Worm (Caenorhabditis elegans): Measurements from ENCODE around the gene adt-3.

Gene adt-3

DNA sequence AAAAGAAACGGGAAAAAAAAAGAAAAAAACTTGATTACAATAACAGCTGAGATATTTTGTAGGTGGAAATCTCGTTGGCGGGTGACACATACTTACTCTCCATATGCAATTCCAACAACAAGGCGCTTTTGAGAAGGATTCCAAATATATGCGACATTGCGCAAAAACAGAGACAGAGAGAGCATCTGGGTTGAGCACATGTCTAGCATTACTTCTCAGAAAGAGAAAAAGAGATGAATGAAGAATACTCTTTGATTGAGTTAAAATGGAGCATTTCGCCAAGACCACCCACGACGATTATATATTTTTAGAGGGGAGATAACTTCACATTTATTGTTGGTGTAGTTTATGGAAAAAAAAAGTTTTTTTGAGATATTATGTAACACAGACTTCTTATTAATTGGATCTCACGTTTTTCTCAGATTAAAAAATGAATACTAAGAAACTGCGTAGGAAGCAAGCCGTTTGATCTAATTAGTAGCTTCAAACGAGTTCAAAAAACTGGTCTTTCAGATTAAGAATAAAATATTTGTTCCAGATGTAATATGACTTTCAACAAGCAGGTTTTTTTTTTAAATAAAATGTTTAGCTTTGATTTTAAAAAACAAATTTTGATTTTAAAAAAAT is 13.6 kb downstream of the adt-3 start:
- TF ChIP-seq bed-3 (GFP tag; optimal IDR thresholded peaks at IDR 0.05) (no peak), mls-2 (tag; optimal IDR thresholded peaks at IDR 0.05) (no peak), ces-1 (GFP tag; optimal IDR thresholded peaks at IDR 0.05) (peak; percentile 77)

DNA sequence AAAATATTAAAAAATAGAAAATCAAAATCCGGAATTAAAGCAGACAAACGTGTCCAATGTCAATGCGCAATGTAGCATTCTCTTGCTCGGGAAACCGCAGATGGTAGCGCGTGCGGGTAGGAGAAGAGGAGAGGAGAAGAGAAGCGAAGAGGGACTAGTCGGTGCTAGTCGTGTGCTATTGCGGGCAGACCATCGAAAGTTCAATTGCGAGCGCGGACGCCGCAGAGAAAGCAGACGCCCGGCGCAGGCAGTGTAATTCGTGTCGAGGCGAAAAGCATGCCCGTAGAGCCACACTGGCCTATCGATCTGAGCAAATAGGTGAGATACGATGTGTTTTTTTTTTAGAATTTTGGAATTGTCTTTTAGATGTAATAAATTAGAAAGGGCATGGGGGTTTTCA is 14.2 kb downstream of the adt-3 start:
- TF ChIP-seq zip-8 (tag; optimal IDR thresholded peaks at IDR 0.05) (no peak), ces-1 (GFP tag; optimal IDR thresholded peaks at IDR 0.05) (peak; percentile 34), pha-4 (tag; optimal IDR thresholded peaks at IDR 0.05) (peak; percentile 39), unc-120 (tag; optimal IDR thresholded peaks at IDR 0.05; ENCODE audit: poor library complexity, severe bottlenecking) (peak; percentile 88), nhr-2 (tag; optimal IDR thresholded peaks at IDR 0.05) (no peak)

ce11 chrX:3949026-3949425 is 17.6 kb downstream of the adt-3 start:
- no peak for TF ChIP-seq mep-1 (tag; optimal IDR thresholded peaks at IDR 0.05)
- no peak for TF ChIP-seq nhr-12 (tag; optimal IDR thresholded peaks at IDR 0.05)
- TF ChIP-seq nhr-2 (tag; optimal IDR thresholded peaks at IDR 0.05), result no peak
- no peak for TF ChIP-seq ceh-39 (tag; optimal IDR thresholded peaks at IDR 0.05)
- TF ChIP-seq unc-39 (tag; optimal IDR thresholded peaks at IDR 0.05), result no peak
- TF ChIP-seq tbx-8 (GFP tag; optimal IDR thresholded peaks at IDR 0.05), result no peak
- no peak for TF ChIP-seq nhr-76 (tag; optimal IDR thresholded peaks at IDR 0.05)
- no peak for TF ChIP-seq cnd-1 (tag; optimal IDR thresholded peaks at IDR 0.05)
- no peak for TF ChIP-seq hlh-1 (tag; optimal IDR thresholded peaks at IDR 0.05)
- TF ChIP-seq blmp-1 (tag; optimal IDR thresholded peaks at IDR 0.05), result no peak
- no peak for TF ChIP-seq drap-1 (GFP tag; optimal IDR thresholded peaks at IDR 0.05)

DNA sequence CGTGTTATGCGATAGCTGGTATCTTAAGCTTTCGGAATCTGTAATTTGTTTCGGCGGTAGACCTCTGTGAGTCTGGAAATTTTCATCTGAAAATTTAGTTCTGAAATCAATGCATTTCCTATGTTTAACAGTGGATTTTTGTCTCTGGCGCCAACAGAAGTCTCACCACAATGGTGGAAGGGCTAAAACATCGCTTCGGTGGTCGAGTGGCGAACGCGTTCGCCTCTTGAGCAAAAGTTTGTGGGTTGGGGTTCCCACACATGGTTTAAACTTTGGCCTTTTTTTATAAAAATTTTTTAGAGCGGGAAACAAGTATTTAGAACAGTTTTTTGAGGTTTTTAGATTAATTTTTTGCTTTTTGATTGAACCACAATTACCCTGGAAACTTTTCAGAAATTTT is 18.3 kb downstream of the adt-3 start:
- no peak for TF ChIP-seq nhr-28 (tag; optimal IDR thresholded peaks at IDR 0.05)
- no peak for TF ChIP-seq lin-13 (tag; optimal IDR thresholded peaks at IDR 0.05)
- TF ChIP-seq mep-1 (tag; optimal IDR thresholded peaks at IDR 0.05), result no peak
- TF ChIP-seq blmp-1 (tag; optimal IDR thresholded peaks at IDR 0.05), result no peak
- no peak for TF ChIP-seq lin-32 (GFP tag; optimal IDR thresholded peaks at IDR 0.05)
- TF ChIP-seq nhr-12 (tag; optimal IDR thresholded peaks at IDR 0.05), result no peak
- TF ChIP-seq bed-3 (GFP tag; optimal IDR thresholded peaks at IDR 0.05), result no peak
- no peak for TF ChIP-seq elt-1 (tag; optimal IDR thresholded peaks at IDR 0.05; ENCODE audit: borderline replicate concordance, insufficient read depth)
- no peak for TF ChIP-seq cnd-1 (tag; optimal IDR thresholded peaks at IDR 0.05)
- TF ChIP-seq lsy-2 (tag; optimal IDR thresholded peaks at IDR 0.05), result no peak
- TF ChIP-seq nhr-237 (tag; optimal IDR thresholded peaks at IDR 0.05), result no peak
- TF ChIP-seq snpc-4 (tag; optimal IDR thresholded peaks at IDR 0.05), result no peak
- TF ChIP-seq unc-39 (tag; optimal IDR thresholded peaks at IDR 0.05), result no peak

ce11 chrX:3952737-3953136 is 21.3 kb downstream of the adt-3 start:
- no peak for TF ChIP-seq zip-8 (tag; optimal IDR thresholded peaks at IDR 0.05)
- no peak for TF ChIP-seq flh-1 (GFP tag; optimal IDR thresholded peaks at IDR 0.05)
- TF ChIP-seq sem-2 (GFP tag; optimal IDR thresholded peaks at IDR 0.05), result no peak
- no peak for TF ChIP-seq lsy-2 (tag; optimal IDR thresholded peaks at IDR 0.05)
- TF ChIP-seq mls-2 (tag; optimal IDR thresholded peaks at IDR 0.05), result no peak

DNA sequence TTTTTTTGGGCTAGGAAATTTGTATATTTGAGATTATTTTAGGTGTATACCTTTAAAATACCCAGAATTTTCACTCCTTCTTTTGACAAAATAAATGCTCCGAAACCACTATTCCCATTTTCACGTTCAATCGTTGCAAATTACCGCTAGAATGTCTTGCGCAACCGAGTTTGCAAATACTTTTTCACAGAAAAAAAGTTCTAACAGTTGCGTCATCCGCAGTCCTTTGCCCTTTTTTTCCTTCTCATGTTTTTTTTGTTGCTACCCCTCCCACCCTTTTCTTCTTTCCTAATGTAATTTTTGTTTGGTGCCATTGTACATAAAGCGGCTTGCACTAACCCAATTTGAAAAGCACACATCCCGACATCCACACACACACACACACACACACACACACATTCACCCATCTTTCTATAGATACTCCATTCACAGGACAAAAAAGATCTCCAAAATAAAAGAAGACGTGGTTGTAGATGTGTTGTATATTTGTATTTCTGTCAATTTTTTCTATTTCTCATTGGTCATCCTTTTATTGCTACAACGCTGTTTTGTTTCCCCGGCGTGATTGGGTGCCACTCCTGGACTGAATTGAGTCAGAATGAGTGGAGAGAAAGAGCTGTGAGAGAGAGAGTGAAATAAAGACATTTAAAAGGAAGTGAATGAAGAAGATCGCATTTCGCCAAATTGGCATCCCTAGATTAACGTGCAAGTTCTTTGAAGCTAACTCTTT is 26.2 kb downstream of the adt-3 start:
- TF ChIP-seq zip-8 (tag; optimal IDR thresholded peaks at IDR 0.05), result peak; percentile 97
- TF ChIP-seq pha-4 (tag; optimal IDR thresholded peaks at IDR 0.05), result no peak
- peak; percentile 96 for TF ChIP-seq ces-1 (GFP tag; optimal IDR thresholded peaks at IDR 0.05)

DNA sequence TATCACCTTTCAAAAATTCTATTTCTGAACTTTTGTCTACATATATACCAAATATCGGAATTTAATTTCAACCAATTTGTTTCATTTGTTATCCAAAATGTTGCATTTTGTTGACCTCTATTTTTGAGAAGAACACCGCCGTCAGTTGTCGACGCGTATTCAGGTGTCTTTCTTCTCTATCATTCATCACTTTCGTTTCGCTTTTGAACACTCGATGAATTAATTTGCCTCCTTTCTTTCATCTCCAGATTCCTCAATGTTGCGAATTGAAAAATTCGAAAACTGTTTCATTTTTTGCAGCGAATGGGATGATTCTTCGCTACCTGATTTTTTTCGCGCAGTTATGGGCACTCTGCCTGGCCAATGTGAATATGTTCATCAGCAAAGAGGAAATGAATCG is 26.8 kb downstream of the adt-3 start, which contains the start of gene lin-18:
Gene lin-18, plus strand, starts transcription at position 301 of the 400 bp plus-strand sequence.
- TF ChIP-seq ceh-83 (GFP tag; optimal IDR thresholded peaks at IDR 0.05), result no peak
- TF ChIP-seq ham-2 (GFP tag; optimal IDR thresholded peaks at IDR 0.05), result no peak
- TF ChIP-seq nhr-2 (tag; optimal IDR thresholded peaks at IDR 0.05), result no peak
- no peak for TF ChIP-seq ceh-43 (GFP tag; optimal IDR thresholded peaks at IDR 0.05)
- TF ChIP-seq unc-62 (GFP tag; optimal IDR thresholded peaks at IDR 0.05), result no peak
- TF ChIP-seq bed-3 (GFP tag; optimal IDR thresholded peaks at IDR 0.05), result no peak
- no peak for TF ChIP-seq nhr-76 (tag; optimal IDR thresholded peaks at IDR 0.05)
- no peak for TF ChIP-seq zip-8 (tag; optimal IDR thresholded peaks at IDR 0.05)
- no peak for TF ChIP-seq ceh-39 (tag; optimal IDR thresholded peaks at IDR 0.05)
- TF ChIP-seq tbx-8 (GFP tag; optimal IDR thresholded peaks at IDR 0.05), result no peak
- no peak for TF ChIP-seq elt-1 (tag; optimal IDR thresholded peaks at IDR 0.05; ENCODE audit: borderline replicate concordance, insufficient read depth)
- no peak for TF ChIP-seq blmp-1 (tag; optimal IDR thresholded peaks at IDR 0.05)
- no peak for TF ChIP-seq mab-5 (tag; optimal IDR thresholded peaks at IDR 0.05)
- TF ChIP-seq M03D4.4 (tag; optimal IDR thresholded peaks at IDR 0.05), result no peak
- TF ChIP-seq unc-39 (tag; optimal IDR thresholded peaks at IDR 0.05), result no peak

Data from whole organism, mixed stage, embryonic.